Worm (Caenorhabditis elegans): ENCODE data around the gene nhr-76.

- TF ChIP-seq W03F9.2 (tag; optimal IDR thresholded peaks at IDR 0.05) (no peak), him-1 (tag; optimal IDR thresholded peaks at IDR 0.05) (no peak)
These were observed 23.2 kb upstream of the nhr-76 start, which contains the start of gene col-102 for ce11 chrIV:604144-604543.
